Fruit fly (Drosophila melanogaster) whole organism, pupa: Measurements from ENCODE around the gene CG8562.

Experiments
- CG10348 ChIP-seq: fragments of 200-800 bp; sonication (Bioruptor generic); IDR thresholded peaks from 2 replicates; pipeline ENCODE4 v1.3.6; 2022; ENCODE audit warnings: missing biosample characterization, missing genetic modification characterization
- CG12605 ChIP-seq: fragments of 200-800 bp; sonication (Bioruptor generic); IDR thresholded peaks from 2 replicates; pipeline ENCODE4 v1.3.6; 2022; ENCODE audit warnings: missing biosample characterization, missing genetic modification characterization
- CG13204 ChIP-seq: fragments of 200-800 bp; sonication (Bioruptor generic); optimal IDR thresholded peaks from 2 replicates; lab custom pipeline; 2018; ENCODE audit warnings: missing biosample characterization, mild to moderate bottlenecking, missing genetic modification characterization, moderate library complexity
- CG14655 ChIP-seq: fragments of 200-800 bp; sonication (Bioruptor generic); optimal IDR thresholded peaks from 3 replicates; lab custom pipeline; 2017; ENCODE audit warnings: mild to moderate bottlenecking, missing biosample characterization, missing genetic modification reagents, missing genetic modification characterization
- CG15710 ChIP-seq: fragments of 200-800 bp; sonication (Bioruptor generic); optimal IDR thresholded peaks from 2 replicates; lab custom pipeline; 2018; ENCODE audit warnings: missing biosample characterization, mild to moderate bottlenecking, missing genetic modification characterization, moderate library complexity
- CG17806 ChIP-seq: fragments of 200-800 bp; sonication (Bioruptor generic); optimal IDR thresholded peaks from 2 replicates; lab custom pipeline; 2018; ENCODE audit warnings: missing biosample characterization, mild to moderate bottlenecking, missing genetic modification characterization, moderate library complexity
- CG32121 ChIP-seq: fragments of 200-800 bp; sonication (Bioruptor generic); IDR thresholded peaks from 2 replicates; pipeline ENCODE4 v1.3.6; 2022; ENCODE audit warnings: missing biosample characterization, missing genetic modification characterization
- CG34367 ChIP-seq: fragments of 200-800 bp; sonication (Bioruptor generic); optimal IDR thresholded peaks from 2 replicates; lab custom pipeline; 2018; ENCODE audit warnings: missing biosample characterization, mild to moderate bottlenecking, missing genetic modification characterization
- CG4496 ChIP-seq: fragments of 200-800 bp; sonication (Bioruptor generic); IDR thresholded peaks from 3 replicates; pipeline ENCODE4 v1.3.6; 2022; ENCODE audit warnings: missing biosample characterization, missing genetic modification characterization
- CG8159 ChIP-seq: fragments of 200-800 bp; sonication (Bioruptor generic); optimal IDR thresholded peaks from 3 replicates; lab custom pipeline; 2018; ENCODE audit warnings: missing biosample characterization, mild to moderate bottlenecking, missing genetic modification characterization, moderate library complexity
- CG8301 ChIP-seq: fragments of 200-800 bp; sonication (Bioruptor generic); optimal IDR thresholded peaks from 2 replicates; lab custom pipeline; 2018; ENCODE audit warnings: missing biosample characterization, mild to moderate bottlenecking, missing genetic modification characterization
- CG9948 ChIP-seq: fragments of 200-800 bp; sonication (Bioruptor generic); optimal IDR thresholded peaks from 2 replicates; lab custom pipeline; 2018; ENCODE audit warnings: missing biosample characterization, mild to moderate bottlenecking, missing genetic modification characterization, moderate library complexity
- D1 ChIP-seq: fragments of 200-800 bp; sonication (Bioruptor generic); optimal IDR thresholded peaks from 2 replicates; lab custom pipeline; 2018; ENCODE audit warnings: missing biosample characterization, mild to moderate bottlenecking, missing genetic modification characterization, moderate library complexity
- EcR ChIP-seq: fragments of 200-800 bp; sonication (Bioruptor generic); optimal IDR thresholded peaks from 3 replicates; lab custom pipeline; 2019; ENCODE audit warnings: missing biosample characterization, missing genetic modification characterization, mild to moderate bottlenecking, moderate library complexity, missing genetic modification reagents
- Ets98B ChIP-seq: fragments of 200-800 bp; sonication (Bioruptor generic); IDR thresholded peaks from 2 replicates; pipeline ENCODE4 v1.3.6; 2022; ENCODE audit warnings: missing biosample characterization, missing genetic modification characterization
- Pif1A ChIP-seq: fragments of 200-800 bp; sonication (Bioruptor generic); optimal IDR thresholded peaks from 3 replicates; lab custom pipeline; 2016; ENCODE audit warnings: missing biosample characterization, missing genetic modification characterization
- Pif1B ChIP-seq: fragments of 200-800 bp; sonication (Bioruptor generic); optimal IDR thresholded peaks from 3 replicates; lab custom pipeline; 2016; ENCODE audit warnings: missing biosample characterization, missing genetic modification characterization
- Snoo ChIP-seq: fragments of 200-800 bp; sonication (Bioruptor generic); optimal IDR thresholded peaks from 3 replicates; lab custom pipeline; 2017; ENCODE audit warnings: missing biosample characterization, mild to moderate bottlenecking, missing genetic modification characterization, inconsistent platforms
- fd96Ca ChIP-seq: fragments of 200-800 bp; sonication (Bioruptor generic); IDR thresholded peaks from 3 replicates; pipeline ENCODE4 v1.3.6; 2022; ENCODE audit warnings: missing biosample characterization, missing genetic modification characterization
- gl ChIP-seq: fragments of 200-800 bp; sonication (Bioruptor generic); optimal IDR thresholded peaks from 2 replicates; lab custom pipeline; 2018; ENCODE audit warnings: missing biosample characterization, mild to moderate bottlenecking, missing genetic modification characterization
- rn ChIP-seq: fragments of 200-800 bp; sonication (Bioruptor generic); IDR thresholded peaks from 2 replicates; pipeline ENCODE4 v1.3.6; 2022; ENCODE audit warnings: missing biosample characterization, missing genetic modification characterization

Gene CG8562

dm6 chr3L:7376151-7376550 lies 21.9 kb upstream of the CG8562 start:
- TF ChIP-seq CG8159 (tag; lab: Kevin White, UChicago) (no peak), D1 (tag; lab: Kevin White, UChicago) (no peak), Snoo (tag; lab: Kevin White, UChicago) (no peak), CG34367 (no peak), Ets98B (no peak), Pif1B (no peak), CG4496 (GFP tag; lab: Robert Waterston, UW) (no peak), Pif1A (GFP tag; lab: Kevin White, UChicago) (no peak), CG14655 (GFP tag; lab: Kevin White, UChicago) (no peak)

- no peak for TF ChIP-seq CG12605 (GFP tag; lab: Robert Waterston, UW)
- no peak for TF ChIP-seq CG8159 (tag; lab: Kevin White, UChicago)
Observed at dm6 chr3L:7376830-7377229, 21.3 kb upstream of the CG8562 start.

- TF ChIP-seq CG15710 (tag; lab: Kevin White, UChicago) = no peak
- no peak for TF ChIP-seq fd96Ca (GFP tag; lab: Robert Waterston, UW)
- peak; percentile 54 for TF ChIP-seq EcR (GFP tag; lab: Kevin White, UChicago)
Observed at dm6 chr3L:7380395-7380794, 17.7 kb upstream of the CG8562 start.

- TF ChIP-seq EcR (GFP tag; lab: Kevin White, UChicago) (no peak), CG8159 (tag; lab: Kevin White, UChicago) (peak; percentile 63), Pif1B (no peak), CG4496 (GFP tag; lab: Robert Waterston, UW) (0 out of 3 replicates have a peak, but pooled peaks have one; percentile 39), CG34367 (peak; percentile 10), CG8301 (tag; lab: Kevin White, UChicago) (no peak), fd96Ca (GFP tag; lab: Robert Waterston, UW) (no peak; the same call in 2 of the 3 replicates), rn (GFP tag; lab: Robert Waterston, UW) (no peak), D1 (tag; lab: Kevin White, UChicago) (no peak), CG17806 (tag; lab: Kevin White, UChicago) (peak; percentile 37), CG9948 (tag; lab: Kevin White, UChicago) (peak; percentile 52), Ets98B (no peak; the same call in 1 of the 2 replicates), CG12605 (GFP tag; lab: Robert Waterston, UW) (no peak), CG10348 (GFP tag; lab: Robert Waterston, UW) (no peak), Snoo (tag; lab: Kevin White, UChicago) (peak; percentile 48), CG32121 (no peak), CG14655 (GFP tag; lab: Kevin White, UChicago) (no peak), CG13204 (no peak), Pif1A (GFP tag; lab: Kevin White, UChicago) (peak; percentile 42), CG15710 (tag; lab: Kevin White, UChicago) (peak; percentile 39), gl (tag; lab: Kevin White, UChicago) (no peak)
- TF ChIP-seq, all 21 proteins: peak for 8
Observed at dm6 chr3L:7381359-7381976, 16.6 kb upstream of the CG8562 start, which contains the start of the genes SMSr and smid. SMSr (minus strand) TSS chr3L:7381474. smid (plus strand) TSS chr3L:7381614.

dm6 chr3L:7387814-7388213 lies 10.3 kb upstream of the CG8562 start, which contains the start of gene CG8564:
CG8564 (minus strand) TSS chr3L:7387914.
- TF ChIP-seq Pif1B = no peak
- TF ChIP-seq CG34367 = no peak
- no peak for TF ChIP-seq CG14655 (GFP tag; lab: Kevin White, UChicago)

- TF ChIP-seq CG8159 (tag; lab: Kevin White, UChicago) (no peak), CG4496 (GFP tag; lab: Robert Waterston, UW) (no peak), D1 (tag; lab: Kevin White, UChicago) (no peak), CG32121 (no peak), CG17806 (tag; lab: Kevin White, UChicago) (no peak), CG12605 (GFP tag; lab: Robert Waterston, UW) (no peak), fd96Ca (GFP tag; lab: Robert Waterston, UW) (no peak), Pif1B (no peak), rn (GFP tag; lab: Robert Waterston, UW) (no peak), CG15710 (tag; lab: Kevin White, UChicago) (no peak), CG8301 (tag; lab: Kevin White, UChicago) (no peak), CG10348 (GFP tag; lab: Robert Waterston, UW) (no peak), Ets98B (no peak), CG9948 (tag; lab: Kevin White, UChicago) (no peak), CG34367 (no peak), Pif1A (GFP tag; lab: Kevin White, UChicago) (no peak), gl (tag; lab: Kevin White, UChicago) (no peak), EcR (GFP tag; lab: Kevin White, UChicago) (no peak), CG14655 (GFP tag; lab: Kevin White, UChicago) (no peak), Snoo (tag; lab: Kevin White, UChicago) (no peak)
Observed at dm6 chr3L:7390004-7390403, 8.1 kb upstream of the CG8562 start.
